Fruit fly (Drosophila melanogaster) whole organism, embryonic: ENCODE results near the gene Gga.

Source experiments
- Antp ChIP-seq: fragments of 200-800 bp; sonication (Bioruptor generic); optimal IDR thresholded peaks from 3 replicates; lab custom pipeline; 2016; ENCODE audit warnings: missing biosample characterization, missing genetic modification characterization
- BEAF-32 ChIP-seq: fragments of 200-800 bp; sonication (Bioruptor generic); optimal IDR thresholded peaks from 3 replicates; lab custom pipeline; 2017; ENCODE audit warnings: missing biosample characterization, missing genetic modification characterization, mild to moderate bottlenecking, moderate library complexity, missing genetic modification reagents
- Bgb ChIP-seq: fragments of 200-800 bp; sonication (Bioruptor generic); IDR thresholded peaks from 2 replicates; pipeline ENCODE4 v1.3.6; 2022; ENCODE audit warnings: missing biosample characterization, missing genetic modification characterization; ENCODE audit not compliant: partially characterized antibody
- CG10267 ChIP-seq: fragments of 200-800 bp; sonication (Bioruptor generic); optimal IDR thresholded peaks from 2 replicates; lab custom pipeline; 2018; ENCODE audit warnings: missing biosample characterization, mild to moderate bottlenecking, missing genetic modification characterization, moderate library complexity
- CG10321 ChIP-seq: fragments of 200-800 bp; sonication (Bioruptor generic); IDR thresholded peaks from 2 replicates; pipeline ENCODE4 v1.3.6; 2022; ENCODE audit warnings: missing biosample characterization, missing genetic modification characterization
- CG10366 ChIP-seq: fragments of 200-800 bp; sonication (Bioruptor generic); IDR thresholded peaks from 2 replicates; pipeline ENCODE4 v1.3.6; 2022; ENCODE audit warnings: missing biosample characterization, missing genetic modification characterization
- CG10431 ChIP-seq: fragments of 200-800 bp; sonication (Bioruptor generic); optimal IDR thresholded peaks from 3 replicates; lab custom pipeline; 2018; ENCODE audit warnings: missing biosample characterization, mild to moderate bottlenecking, missing genetic modification characterization
- CG13287 ChIP-seq: fragments of 200-800 bp; sonication (Bioruptor generic); IDR thresholded peaks from 2 replicates; pipeline ENCODE4 v1.3.6; 2022; ENCODE audit warnings: missing biosample characterization, missing genetic modification characterization; ENCODE audit not compliant: partially characterized antibody
- CG17186 ChIP-seq: fragments of 200-800 bp; sonication (Bioruptor generic); optimal IDR thresholded peaks from 3 replicates; lab custom pipeline; 2017; ENCODE audit warnings: missing biosample characterization, missing genetic modification reagents, missing genetic modification characterization
- CG17612 ChIP-seq: fragments of 200-800 bp; sonication (Bioruptor generic); IDR thresholded peaks from 2 replicates; pipeline ENCODE4 v1.3.6; 2022; ENCODE audit warnings: missing biosample characterization, missing genetic modification characterization
- CG18619 ChIP-seq: fragments of 200-800 bp; sonication (Bioruptor generic); optimal IDR thresholded peaks from 3 replicates; lab custom pipeline; 2017; ENCODE audit warnings: missing biosample characterization, mild to moderate bottlenecking, missing genetic modification characterization
- CG31224 ChIP-seq: fragments of 200-800 bp; sonication (Bioruptor generic); IDR thresholded peaks from 2 replicates; pipeline ENCODE4 v1.3.6; 2022; ENCODE audit warnings: missing biosample characterization, missing genetic modification characterization
- CG31365 ChIP-seq: fragments of 200-800 bp; sonication (Bioruptor generic); optimal IDR thresholded peaks from 2 replicates; lab custom pipeline; 2018; ENCODE audit warnings: missing biosample characterization, mild to moderate bottlenecking, missing genetic modification characterization
- CG32767 ChIP-seq: fragments of 200-800 bp; sonication (Bioruptor generic); IDR thresholded peaks from 2 replicates; pipeline ENCODE4 v1.3.6; 2022; ENCODE audit warnings: missing biosample characterization, missing genetic modification characterization
- CG32772 ChIP-seq: fragments of 200-800 bp; sonication (Bioruptor generic); IDR thresholded peaks from 2 replicates; pipeline ENCODE4 v1.3.6; 2022; ENCODE audit warnings: missing biosample characterization, missing genetic modification characterization
- CG4617 ChIP-seq: fragments of 200-800 bp; sonication (Bioruptor generic); optimal IDR thresholded peaks from 3 replicates; lab custom pipeline; 2016; ENCODE audit warnings: missing biosample characterization, missing genetic modification characterization, borderline replicate concordance
- CG9797 ChIP-seq: fragments of 200-800 bp; sonication (Bioruptor generic); optimal IDR thresholded peaks from 3 replicates; lab custom pipeline; 2018; ENCODE audit warnings: missing biosample characterization, mild to moderate bottlenecking, missing genetic modification characterization
- CTCF ChIP-seq: fragments of 200-800 bp; sonication (Bioruptor generic); optimal IDR thresholded peaks from 2 replicates; lab custom pipeline; 2017; ENCODE audit warnings: missing biosample characterization, mild to moderate bottlenecking, missing genetic modification characterization, moderate library complexity
- CkIIα-i1 ChIP-seq: fragments of 200-800 bp; sonication (Bioruptor generic); IDR thresholded peaks from 2 replicates; pipeline ENCODE4 v1.3.6; 2022; ENCODE audit warnings: missing biosample characterization, missing genetic modification characterization
- ERR ChIP-seq: fragments of 200-800 bp; sonication (Bioruptor generic); optimal IDR thresholded peaks from 2 replicates; lab custom pipeline; 2016; ENCODE audit warnings: missing biosample characterization, missing genetic modification characterization
- Fer1 ChIP-seq: fragments of 200-800 bp; sonication (Bioruptor generic); optimal IDR thresholded peaks from 2 replicates; lab custom pipeline; 2017; ENCODE audit warnings: missing biosample characterization, mild to moderate bottlenecking, missing genetic modification characterization
- HmgD ChIP-seq: fragments of 200-800 bp; sonication (Bioruptor generic); optimal IDR thresholded peaks from 3 replicates; lab custom pipeline; 2016; ENCODE audit warnings: missing biosample characterization, missing genetic modification characterization
- HmgZ ChIP-seq: fragments of 200-800 bp; sonication (Bioruptor generic); optimal IDR thresholded peaks from 2 replicates; lab custom pipeline; 2018; ENCODE audit warnings: missing biosample characterization, mild to moderate bottlenecking, missing genetic modification characterization
- Max ChIP-seq: fragments of 200-800 bp; sonication (Bioruptor generic); optimal IDR thresholded peaks from 2 replicates; lab custom pipeline; 2016; ENCODE audit warnings: missing biosample characterization, mild to moderate bottlenecking, missing genetic modification characterization
- Opbp ChIP-seq: fragments of 200-800 bp; sonication (Bioruptor generic); IDR thresholded peaks from 3 replicates; pipeline ENCODE4 v1.3.6; 2022; ENCODE audit warnings: missing biosample characterization, missing genetic modification characterization; ENCODE audit not compliant: partially characterized antibody
- Sin3A ChIP-seq: fragments of >200 bp; optimal IDR thresholded peaks from 2 replicates; lab custom pipeline; 2018
- Sry-δ ChIP-seq: fragments of 200-800 bp; sonication (Bioruptor generic); optimal IDR thresholded peaks from 2 replicates; lab custom pipeline; 2016; ENCODE audit warnings: missing biosample characterization, missing genetic modification characterization
- Taf1 ChIP-seq: fragments of 200-800 bp; sonication (Bioruptor generic); IDR thresholded peaks from 2 replicates; pipeline ENCODE4 v1.3.6; 2022; ENCODE audit warnings: missing biosample characterization, missing genetic modification characterization
- Usf ChIP-seq: fragments of 200-800 bp; sonication (Bioruptor generic); optimal IDR thresholded peaks from 2 replicates; lab custom pipeline; 2017; ENCODE audit warnings: missing genotype, missing biosample characterization, missing genetic modification characterization
- Xrp1 ChIP-seq: fragments of 200-800 bp; sonication (Bioruptor generic); IDR thresholded peaks from 2 replicates; pipeline ENCODE4 v1.3.6; 2022; ENCODE audit warnings: missing biosample characterization, missing genetic modification characterization
- YL-1 ChIP-seq: fragments of 200-800 bp; sonication (Bioruptor generic); optimal IDR thresholded peaks from 3 replicates; lab custom pipeline; 2017; ENCODE audit warnings: missing biosample characterization, mild to moderate bottlenecking, missing genetic modification characterization
- amos ChIP-seq: fragments of 200-800 bp; sonication (Bioruptor generic); IDR thresholded peaks from 2 replicates; pipeline ENCODE4 v1.3.6; 2022; ENCODE audit warnings: missing biosample characterization, missing genetic modification characterization; ENCODE audit not compliant: partially characterized antibody
- ara ChIP-seq: fragments of 200-800 bp; sonication (Bioruptor generic); IDR thresholded peaks from 2 replicates; pipeline ENCODE4 v1.3.6; 2022; ENCODE audit warnings: missing biosample characterization, missing genetic modification characterization
- bsh ChIP-seq, 2 experiments: fragments of 200-800 bp; sonication (Bioruptor generic); optimal IDR thresholded peaks; 2 replicates each; lab custom pipeline; 2017 to 2018; ENCODE audit warnings: mild to moderate bottlenecking in 2 of 2, missing biosample characterization in 2 of 2, missing genetic modification characterization in 2 of 2, moderate library complexity in 1 of 2
- btn ChIP-seq: fragments of 200-800 bp; sonication (Bioruptor generic); optimal IDR thresholded peaks from 2 replicates; lab custom pipeline; 2016; ENCODE audit warnings: missing biosample characterization, missing genetic modification characterization
- ci ChIP-seq: fragments of 200-800 bp; sonication (Bioruptor generic); IDR thresholded peaks from 3 replicates; pipeline ENCODE4 v1.3.6; 2022; ENCODE audit warnings: missing biosample characterization, missing genetic modification characterization
- crp ChIP-seq, 2 experiments: fragments of 200-800 bp; sonication (Bioruptor generic); optimal IDR thresholded peaks; 2 replicates in 1 of 2; 3 replicates in 1 of 2; lab custom pipeline; 2017; ENCODE audit warnings: missing biosample characterization in 2 of 2, missing genetic modification characterization in 2 of 2, mild to moderate bottlenecking in 1 of 2, moderate library complexity in 1 of 2
- cwo ChIP-seq: fragments of 200-800 bp; sonication (Bioruptor generic); optimal IDR thresholded peaks from 3 replicates; lab custom pipeline; 2017; ENCODE audit warnings: missing biosample characterization, missing genetic modification characterization, mild to moderate bottlenecking, moderate library complexity, missing genetic modification reagents
- her ChIP-seq: fragments of 200-800 bp; sonication (Bioruptor generic); optimal IDR thresholded peaks from 2 replicates; lab custom pipeline; 2016; ENCODE audit warnings: missing biosample characterization, missing genetic modification characterization
- insv ChIP-seq, 2 experiments: fragments of 200-800 bp; sonication (Bioruptor generic); optimal IDR thresholded peaks; 3 replicates each; lab custom pipeline; 2016 to 2018; ENCODE audit warnings: missing biosample characterization in 2 of 2, missing genetic modification characterization in 2 of 2
- kay ChIP-seq: fragments of 200-800 bp; sonication (Bioruptor generic); optimal IDR thresholded peaks from 2 replicates; lab custom pipeline; 2016; ENCODE audit warnings: missing biosample characterization, missing genetic modification characterization
- kni ChIP-seq: fragments of 200-800 bp; sonication (Bioruptor generic); optimal IDR thresholded peaks from 3 replicates; lab custom pipeline; 2017; ENCODE audit warnings: mild to moderate bottlenecking, missing biosample characterization, missing genetic modification reagents, missing genetic modification characterization
- nmo ChIP-seq: fragments of 200-800 bp; sonication (Bioruptor generic); optimal IDR thresholded peaks from 2 replicates; lab custom pipeline; 2018; ENCODE audit warnings: missing biosample characterization, mild to moderate bottlenecking, missing genetic modification characterization, moderate library complexity
- nom ChIP-seq: fragments of 200-800 bp; sonication (Bioruptor generic); optimal IDR thresholded peaks from 2 replicates; lab custom pipeline; 2017; ENCODE audit warnings: missing biosample characterization, missing genetic modification characterization, mild to moderate bottlenecking, moderate library complexity, missing genetic modification reagents
- onecut ChIP-seq: fragments of 200-800 bp; sonication (Bioruptor generic); IDR thresholded peaks from 2 replicates; pipeline ENCODE4 v1.3.6; 2022; ENCODE audit warnings: missing biosample characterization, missing genetic modification characterization
- phol ChIP-seq: fragments of 200-800 bp; sonication (Bioruptor generic); optimal IDR thresholded peaks from 3 replicates; lab custom pipeline; 2018; ENCODE audit warnings: missing biosample characterization, mild to moderate bottlenecking, missing genetic modification characterization, moderate library complexity
- repo ChIP-seq: fragments of 200-800 bp; sonication (Bioruptor generic); optimal IDR thresholded peaks from 2 replicates; lab custom pipeline; 2016; ENCODE audit warnings: missing biosample characterization, missing genetic modification characterization
- sens ChIP-seq: fragments of 200-800 bp; sonication (Bioruptor generic); peaks from one replicate; lab custom pipeline; 2016; ENCODE audit warnings: missing biosample characterization, missing genetic modification characterization
- sob ChIP-seq: fragments of 200-800 bp; sonication (Bioruptor generic); IDR thresholded peaks from 2 replicates; pipeline ENCODE4 v1.3.6; 2022; ENCODE audit warnings: missing biosample characterization, missing genetic modification characterization
- zfh1 ChIP-seq: fragments of 200-800 bp; sonication (Bioruptor generic); IDR thresholded peaks from 3 replicates; pipeline ENCODE4 v1.3.6; 2022; ENCODE audit warnings: missing biosample characterization, missing genetic modification characterization

The Gga gene

dm6 chrX:9608727-9609419 lies 8.0 kb downstream of the Gga start, which contains the start of the genes LysRS and Hecw (continued):
- TF ChIP-seq Max (GFP tag; lab: Kevin White, UChicago) (peak; percentile 21), CG17186 (GFP tag; lab: Kevin White, UChicago) (peak; percentile 52), bsh (GFP tag; optimal IDR thresholded peaks at IDR 0.05; lab: Kevin White, UChicago) (no peak), CG13287 (GFP tag; lab: Robert Waterston, UW) (peak; percentile 31; the same call in 1 of the 2 replicates), CTCF (peak; percentile 87), insv (GFP tag; optimal IDR thresholded peaks at IDR 0.05; lab: Kevin White, UChicago) (peak in 1 of 2 experiments; percentile 13), nom (GFP tag; lab: Kevin White, UChicago) (peak; percentile 49), her (no peak), CG9797 (peak; percentile 84), ERR (GFP tag; lab: Kevin White, UChicago) (no peak), nmo (GFP tag; lab: Kevin White, UChicago) (peak; percentile 25), sens (GFP tag; lab: Kevin White, UChicago) (peak; percentile 34), Xrp1 (GFP tag; lab: Robert Waterston, UW) (no peak), repo (no peak), btn (GFP tag; lab: Kevin White, UChicago) (no peak), Sin3A (lab: Kevin White, UChicago) (peak; percentile 78), Antp (GFP tag; lab: Kevin White, UChicago) (no peak), CG4617 (GFP tag; lab: Kevin White, UChicago) (peak; percentile 85), CG32772 (GFP tag; lab: Robert Waterston, UW) (peak; percentile 90), Taf1 (GFP tag; lab: Robert Waterston, UW) (no peak), YL-1 (GFP tag; lab: Kevin White, UChicago) (peak; percentile 70), ara (no peak), CG10431 (GFP tag; lab: Kevin White, UChicago) (peak; percentile 14), CG10321 (no peak), Sry-δ (GFP tag; lab: Kevin White, UChicago) (peak; percentile 49), phol (tag; lab: Kevin White, UChicago) (peak; percentile 36), BEAF-32 (peak; percentile 63), CG10267 (tag; lab: Kevin White, UChicago) (peak; percentile 36), Bgb (GFP tag; lab: Robert Waterston, UW) (peak; percentile 40; the same call in 1 of the 2 replicates), HmgD (GFP tag; lab: Kevin White, UChicago) (peak; percentile 8), CG17612 (GFP tag; lab: Robert Waterston, UW) (no peak), Opbp (0 out of 3 replicates have a peak, but pooled peaks have one; percentile 34), Fer1 (GFP tag; lab: Kevin White, UChicago) (no peak), CG10366 (GFP tag; lab: Robert Waterston, UW) (no peak), amos (peak; percentile 49; the same call in 1 of the 2 replicates), kni (GFP tag; lab: Kevin White, UChicago) (peak; percentile 51), Usf (GFP tag; lab: Kevin White, UChicago) (no peak), cwo (GFP tag; lab: Kevin White, UChicago) (no peak), HmgZ (tag; lab: Kevin White, UChicago) (peak; percentile 44), CG18619 (no peak), zfh1 (GFP tag; lab: Robert Waterston, UW) (no peak), sob (GFP tag; lab: Robert Waterston, UW) (0 out of 2 replicates have a peak, but pooled peaks have one; percentile 21), CG31365 (no peak), CkIIα-i1 (GFP tag; lab: Robert Waterston, UW) (no peak), CG31224 (GFP tag; lab: Robert Waterston, UW) (no peak), CG32767 (GFP tag; lab: Robert Waterston, UW) (no peak), ci (GFP tag; lab: Robert Waterston, UW) (peak; percentile 25; the same call in 1 of the 3 replicates), onecut (GFP tag; lab: Robert Waterston, UW) (peak; percentile 28; the same call in 1 of the 2 replicates), kay (GFP tag; lab: Kevin White, UChicago) (no peak), crp (GFP tag; optimal IDR thresholded peaks at IDR 0.05; lab: Kevin White, UChicago) (peak in 1 of 2 experiments; percentile 42)
